Fruit fly (Drosophila melanogaster): ENCODE measurements around the gene CG15576.

The CG15576 gene

dm6 chrX:4262661-4263060 lies 10.1 kb upstream of the CG15576 start (continued):
- TF ChIP-seq Atf-2 (GFP tag; optimal IDR thresholded peaks at IDR 0.05) = peak; percentile 1
- 0 out of 2 replicates have a peak, but pooled peaks have one; percentile 39 for TF ChIP-seq E2f1 (GFP tag; IDR thresholded peaks at IDR 0.05)
- TF ChIP-seq tna (GFP tag; IDR thresholded peaks at IDR 0.05; ENCODE audit: partially characterized antibody) = no peak
- peak; percentile 16 for TF ChIP-seq CG10267 (tag; optimal IDR thresholded peaks at IDR 0.05)
- TF ChIP-seq CG16815 (GFP tag; optimal IDR thresholded peaks at IDR 0.05) = peak; percentile 5
- no peak for TF ChIP-seq Doc3 (GFP tag; IDR thresholded peaks at IDR 0.05; ENCODE audit: partially characterized antibody)
- no peak for TF ChIP-seq hbn (GFP tag; IDR thresholded peaks at IDR 0.05; ENCODE audit: partially characterized antibody)
- TF ChIP-seq toy (GFP tag; IDR thresholded peaks at IDR 0.05) = no peak
- peak; percentile 53 for TF ChIP-seq unpg (GFP tag; optimal IDR thresholded peaks at IDR 0.05)
- TF ChIP-seq CG10462 (GFP tag; optimal IDR thresholded peaks at IDR 0.05) = no peak
- peak; percentile 32 for TF ChIP-seq CG13296 (GFP tag; optimal IDR thresholded peaks at IDR 0.05)
- peak; percentile 46 for TF ChIP-seq CG10979 (tag; optimal IDR thresholded peaks at IDR 0.05)
- peak; percentile 9 for TF ChIP-seq CG8944 (GFP tag; optimal IDR thresholded peaks at IDR 0.05)
- peak; percentile 70 for TF ChIP-seq CG2678 (tag; optimal IDR thresholded peaks at IDR 0.05)
- TF ChIP-seq pan (optimal IDR thresholded peaks at IDR 0.05) = no peak
- peak in 1 of 2 experiments; percentile 30 for TF ChIP-seq pan (GFP tag; optimal IDR thresholded peaks at IDR 0.05 in 1 of 2, IDR thresholded peaks at IDR 0.05 in 1 of 2)
- no peak for TF ChIP-seq CG1792 (GFP tag; optimal IDR thresholded peaks at IDR 0.05)
- TF ChIP-seq CoRest (tag; optimal IDR thresholded peaks at IDR 0.05) = peak; percentile 55
- no peak for TF ChIP-seq tx (GFP tag; optimal IDR thresholded peaks at IDR 0.05)
- TF ChIP-seq org-1 (GFP tag; optimal IDR thresholded peaks at IDR 0.05) = peak; percentile 42
- TF ChIP-seq trem (tag; optimal IDR thresholded peaks at IDR 0.05) = no peak
- no peak for TF ChIP-seq CG34376 (GFP tag; optimal IDR thresholded peaks at IDR 0.05)
- peak; percentile 44 for TF ChIP-seq jing (GFP tag; optimal IDR thresholded peaks at IDR 0.05)
- TF ChIP-seq repo (GFP tag; optimal IDR thresholded peaks at IDR 0.05) = peak; percentile 35
- no peak for TF ChIP-seq h (optimal IDR thresholded peaks at IDR 0.05)
- peak; percentile 2 for TF ChIP-seq CG12299 (tag; optimal IDR thresholded peaks at IDR 0.05)
- TF ChIP-seq CG14014 (GFP tag; IDR thresholded peaks at IDR 0.05) = 0 out of 2 replicates have a peak, but pooled peaks have one; percentile 38
- TF ChIP-seq Chrac-16 (GFP tag; optimal IDR thresholded peaks at IDR 0.05) = peak; percentile 24
- TF ChIP-seq Rx (GFP tag; IDR thresholded peaks at IDR 0.05) = peak; percentile 29; the same call in 1 of the 2 replicates
- TF ChIP-seq CG11560 (tag; IDR thresholded peaks at IDR 0.05) = no peak
- TF ChIP-seq zf30C (GFP tag; optimal IDR thresholded peaks at IDR 0.05) = no peak
- peak; percentile 58 for TF ChIP-seq CG3281 (GFP tag; optimal IDR thresholded peaks at IDR 0.05)
- no peak for TF ChIP-seq bab2 (GFP tag; optimal IDR thresholded peaks at IDR 0.05)
- TF ChIP-seq GATAe (GFP tag; conservative IDR thresholded peaks at IDR 0.05) = no peak
- peak in 1 of 2 experiments; percentile 47 for TF ChIP-seq Pdp1 (GFP tag; optimal IDR thresholded peaks at IDR 0.05)
- peak; percentile 71; the same call in 2 of the 3 replicates for TF ChIP-seq ci (GFP tag; IDR thresholded peaks at IDR 0.05)
- peak; percentile 16; the same call in 1 of the 2 replicates for TF ChIP-seq ttk (GFP tag; IDR thresholded peaks at IDR 0.05)
- TF ChIP-seq Antp (GFP tag; optimal IDR thresholded peaks at IDR 0.05) = peak; percentile 59
- no peak for TF ChIP-seq psq (GFP tag; optimal IDR thresholded peaks at IDR 0.05)
- peak; percentile 31 for TF ChIP-seq CHES-1-like (GFP tag; optimal IDR thresholded peaks at IDR 0.05)
- TF ChIP-seq maf-S (GFP tag; optimal IDR thresholded peaks at IDR 0.05) = peak; percentile 4
- no peak for TF ChIP-seq Lim3 (GFP tag; IDR thresholded peaks at IDR 0.05)
- peak; percentile 19 for TF ChIP-seq CG13775 (GFP tag; optimal IDR thresholded peaks at IDR 0.05)
- peak; percentile 29; the same call in 1 of the 2 replicates for TF ChIP-seq CG31224 (GFP tag; IDR thresholded peaks at IDR 0.05)
- TF ChIP-seq gfzf (GFP tag; optimal IDR thresholded peaks at IDR 0.05) = no peak
- TF ChIP-seq wek (GFP tag; optimal IDR thresholded peaks at IDR 0.05) = peak; percentile 22
- TF ChIP-seq chm (GFP tag; IDR thresholded peaks at IDR 0.05) = peak; percentile 51
- no peak for TF ChIP-seq Camta (GFP tag; optimal IDR thresholded peaks at IDR 0.05)
- 0 out of 2 replicates have a peak, but pooled peaks have one; percentile 22 for TF ChIP-seq MBD-R2 (GFP tag; IDR thresholded peaks at IDR 0.05)
- no peak for TF ChIP-seq CG6272 (GFP tag; IDR thresholded peaks at IDR 0.05)
- TF ChIP-seq slbo (GFP tag; IDR thresholded peaks at IDR 0.05) = peak; percentile 69
- TF ChIP-seq inv (GFP tag; IDR thresholded peaks at IDR 0.05; ENCODE audit: partially characterized antibody) = no peak
